Fruit fly (Drosophila melanogaster): ENCODE measurements around the gene CG2991.

Gene CG2991

DNA sequence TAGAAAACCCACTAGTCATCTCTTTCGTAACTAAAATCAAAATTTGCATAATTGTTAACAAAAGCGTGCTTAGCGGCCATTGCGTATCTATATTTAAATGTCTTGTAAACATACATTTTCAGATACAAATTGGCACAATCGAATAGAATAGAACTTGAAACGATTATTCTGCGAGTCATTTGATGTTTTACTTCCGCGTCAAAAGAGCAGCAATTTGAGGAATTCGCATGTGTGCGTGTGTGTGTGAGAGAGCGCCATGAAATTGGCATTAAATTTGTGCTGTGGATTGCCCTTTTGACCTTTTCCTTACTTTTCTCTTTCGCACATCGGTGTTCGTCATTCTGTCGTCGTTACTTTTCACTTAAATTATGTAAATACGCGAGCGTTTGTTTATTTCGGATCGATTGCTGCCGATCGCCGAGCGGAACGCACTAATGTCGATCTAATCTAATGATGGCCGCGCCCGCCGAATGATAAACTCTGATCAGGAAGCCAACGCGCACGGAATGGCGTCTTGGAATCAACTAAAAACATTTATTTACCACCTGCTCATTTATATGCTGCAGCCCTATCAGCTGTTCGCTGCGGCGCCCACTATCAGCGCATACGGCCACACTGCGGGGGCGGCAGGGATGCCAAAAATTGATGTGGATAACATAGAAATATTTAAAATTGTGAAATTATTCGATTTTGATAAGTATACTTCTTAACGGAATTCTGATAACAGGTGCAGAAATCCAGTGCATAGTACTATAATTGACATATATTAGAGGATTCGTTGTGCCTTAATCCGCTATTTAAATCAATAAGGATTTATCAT, 27.9 kb downstream of the CG2991 start (continued):
- TF ChIP-seq odd (GFP tag; optimal IDR thresholded peaks at IDR 0.05) (no peak), jing (GFP tag; optimal IDR thresholded peaks at IDR 0.05) (no peak), CG6272 (GFP tag; IDR thresholded peaks at IDR 0.05) (peak; percentile 47), Bgb (GFP tag; IDR thresholded peaks at IDR 0.05; ENCODE audit: partially characterized antibody) (peak; percentile 59), Trl (optimal IDR thresholded peaks at IDR 0.05) (peak in 1 of 2 experiments; percentile 50), Trl (GFP tag; optimal IDR thresholded peaks at IDR 0.05) (peak; percentile 11), amos (GFP tag; IDR thresholded peaks at IDR 0.05; ENCODE audit: partially characterized antibody) (peak; percentile 56; the same call in 1 of the 2 replicates), CG4328 (GFP tag; optimal IDR thresholded peaks at IDR 0.05) (peak; percentile 46), z (GFP tag; IDR thresholded peaks at IDR 0.05) (0 out of 3 replicates have a peak, but pooled peaks have one; percentile 25), Xrp1 (GFP tag; IDR thresholded peaks at IDR 0.05) (peak; percentile 41; the same call in 1 of the 2 replicates), ranshi (GFP tag; IDR thresholded peaks at IDR 0.05) (0 out of 2 replicates have a peak, but pooled peaks have one; percentile 37), CG32532 (GFP tag; IDR thresholded peaks at IDR 0.05) (peak; percentile 70), Camta (GFP tag; optimal IDR thresholded peaks at IDR 0.05) (no peak), Lhr (GFP tag; optimal IDR thresholded peaks at IDR 0.05) (peak; percentile 65), CG17568 (GFP tag; optimal IDR thresholded peaks at IDR 0.05) (no peak), TFAM (GFP tag; optimal IDR thresholded peaks at IDR 0.05) (no peak), CG18764 (GFP tag; optimal IDR thresholded peaks at IDR 0.05) (no peak), jigr1 (GFP tag; IDR thresholded peaks at IDR 0.05) (no peak), eyg (GFP tag; optimal IDR thresholded peaks at IDR 0.05) (no peak), Bdp1 (GFP tag; optimal IDR thresholded peaks at IDR 0.05) (peak; percentile 23), Spps (tag; optimal IDR thresholded peaks at IDR 0.05) (no peak), CG32767 (GFP tag; IDR thresholded peaks at IDR 0.05) (no peak), CG30403 (GFP tag; optimal IDR thresholded peaks at IDR 0.05) (no peak), CG17328 (GFP tag; IDR thresholded peaks at IDR 0.05) (peak; percentile 28; the same call in 1 of the 2 replicates), wor (GFP tag; IDR thresholded peaks at IDR 0.05) (no peak), scrt (GFP tag; optimal IDR thresholded peaks at IDR 0.05) (peak; percentile 60), CG4854 (GFP tag; optimal IDR thresholded peaks at IDR 0.05) (no peak), HLH3B (GFP tag; IDR thresholded peaks at IDR 0.05) (0 out of 2 replicates have a peak, but pooled peaks have one; percentile 10), D19B (GFP tag; optimal IDR thresholded peaks at IDR 0.05) (peak; percentile 15), CG1792 (GFP tag; optimal IDR thresholded peaks at IDR 0.05) (no peak), knrl (GFP tag; IDR thresholded peaks at IDR 0.05; ENCODE audit: partially characterized antibody) (no peak), da (GFP tag; optimal IDR thresholded peaks at IDR 0.05) (peak; percentile 68), YL-1 (GFP tag; optimal IDR thresholded peaks at IDR 0.05) (peak; percentile 5), sd (tag; optimal IDR thresholded peaks at IDR 0.05) (peak; percentile 92), Aef1 (GFP tag; IDR thresholded peaks at IDR 0.05) (0 out of 3 replicates have a peak, but pooled peaks have one; percentile 19), Lim3 (GFP tag; IDR thresholded peaks at IDR 0.05) (no peak), Bteb2 (GFP tag; optimal IDR thresholded peaks at IDR 0.05) (no peak), gt (GFP tag; IDR thresholded peaks at IDR 0.05) (no peak), gro (GFP tag; optimal IDR thresholded peaks at IDR 0.05) (peak; percentile 62), caup (GFP tag; optimal IDR thresholded peaks at IDR 0.05; ENCODE audit: severe bottlenecking) (peak; percentile 68), CG6813 (GFP tag; optimal IDR thresholded peaks at IDR 0.05) (peak; percentile 73), Hr39 (optimal IDR thresholded peaks at IDR 0.05) (no peak), B-H2 (GFP tag; optimal IDR thresholded peaks at IDR 0.05) (peak; percentile 87), NK7.1 (GFP tag; optimal IDR thresholded peaks at IDR 0.05) (no peak), CG18599 (GFP tag; optimal IDR thresholded peaks at IDR 0.05) (peak; percentile 29), CG11456 (GFP tag; IDR thresholded peaks at IDR 0.05) (peak; percentile 81), CG12104 (GFP tag; optimal IDR thresholded peaks at IDR 0.05) (no peak), unpg (GFP tag; optimal IDR thresholded peaks at IDR 0.05) (no peak), ato (GFP tag; IDR thresholded peaks at IDR 0.05; ENCODE audit: partially characterized antibody) (peak; percentile 52), CG12299 (tag; optimal IDR thresholded peaks at IDR 0.05) (no peak)

Measured in whole organism, embryonic.